Fruit fly (Drosophila melanogaster) whole organism, embryonic: ENCODE measurements around the gene pnr.
A peak's percentile ranks its signal among the peaks of the same experiment; 100 is the strongest.

Experiments used
- Blimp-1 ChIP-seq: fragments of 200-800 bp; sonication (Bioruptor generic); optimal IDR thresholded peaks from 3 replicates; lab custom pipeline; 2018; ENCODE audit warnings: missing biosample characterization, missing genetic modification characterization, mild to moderate bottlenecking, moderate library complexity, missing genetic modification reagents
- BtbVII ChIP-seq: fragments of 200-800 bp; sonication (Bioruptor generic); optimal IDR thresholded peaks from 3 replicates; lab custom pipeline; 2017; ENCODE audit warnings: missing biosample characterization, mild to moderate bottlenecking, missing genetic modification characterization
- CG11456 ChIP-seq: fragments of 200-800 bp; sonication (Bioruptor generic); IDR thresholded peaks from 3 replicates; pipeline ENCODE4 v1.3.6; 2022; ENCODE audit warnings: missing biosample characterization, missing genetic modification characterization
- CG12236 ChIP-seq: fragments of 200-800 bp; sonication (Bioruptor generic); optimal IDR thresholded peaks from 2 replicates; lab custom pipeline; 2016; ENCODE audit warnings: missing biosample characterization, missing genetic modification characterization
- CG17802 ChIP-seq: fragments of 200-800 bp; sonication (Bioruptor generic); optimal IDR thresholded peaks from 2 replicates; lab custom pipeline; 2018; ENCODE audit warnings: missing biosample characterization, mild to moderate bottlenecking, missing genetic modification characterization, moderate library complexity
- CG17829 ChIP-seq: fragments of 200-800 bp; optimal IDR thresholded peaks from 2 replicates; lab custom pipeline; 2019; ENCODE audit warnings: missing biosample characterization, mild to moderate bottlenecking, missing genetic modification characterization, moderate library complexity
- CG2199 ChIP-seq: fragments of 200-800 bp; sonication (Bioruptor generic); IDR thresholded peaks from 3 replicates; pipeline ENCODE4 v1.3.6; 2022; ENCODE audit warnings: missing biosample characterization, missing genetic modification characterization
- CG2202 ChIP-seq: fragments of 200-800 bp; sonication (Bioruptor generic); optimal IDR thresholded peaks from 2 replicates; lab custom pipeline; 2018; ENCODE audit warnings: missing biosample characterization, mild to moderate bottlenecking, missing genetic modification characterization
- CG2875 ChIP-seq: fragments of 200-800 bp; sonication (Bioruptor generic); optimal IDR thresholded peaks from 2 replicates; lab custom pipeline; 2017; ENCODE audit warnings: missing biosample characterization, mild to moderate bottlenecking, missing genetic modification characterization, missing genetic modification reagents
- CG31388 ChIP-seq: fragments of 200-800 bp; sonication (Bioruptor generic); optimal IDR thresholded peaks from 2 replicates; lab custom pipeline; 2016; ENCODE audit warnings: missing biosample characterization, missing genetic modification characterization
- CG32532 ChIP-seq: fragments of 200-800 bp; sonication (Bioruptor generic); IDR thresholded peaks from 2 replicates; pipeline ENCODE4 v1.3.6; 2022; ENCODE audit warnings: missing biosample characterization, missing genetic modification characterization
- CG34376 ChIP-seq: fragments of 200-800 bp; sonication (Bioruptor generic); optimal IDR thresholded peaks from 2 replicates; lab custom pipeline; 2018; ENCODE audit warnings: missing biosample characterization, mild to moderate bottlenecking, missing genetic modification characterization
- CG6254 ChIP-seq: fragments of 200-800 bp; sonication (Bioruptor generic); optimal IDR thresholded peaks from 3 replicates; lab custom pipeline; 2017; ENCODE audit warnings: mild to moderate bottlenecking, missing biosample characterization, missing genetic modification reagents, missing genetic modification characterization
- CG8089 ChIP-seq: fragments of 200-800 bp; sonication (Bioruptor generic); optimal IDR thresholded peaks from 3 replicates; lab custom pipeline; 2016; ENCODE audit warnings: missing biosample characterization, missing genetic modification characterization
- CG8281 ChIP-seq: fragments of 200-800 bp; sonication (Bioruptor generic); optimal IDR thresholded peaks from 2 replicates; lab custom pipeline; 2018; ENCODE audit warnings: missing biosample characterization, mild to moderate bottlenecking, missing genetic modification characterization, moderate library complexity
- CG9437 ChIP-seq: fragments of 200-800 bp; sonication (Bioruptor generic); optimal IDR thresholded peaks from 2 replicates; lab custom pipeline; 2018; ENCODE audit warnings: missing biosample characterization, mild to moderate bottlenecking, missing genetic modification characterization
- Ets65A ChIP-seq: fragments of 200-800 bp; sonication (Bioruptor generic); peaks from one replicate; lab custom pipeline; 2016; ENCODE audit warnings: missing biosample characterization, missing genetic modification characterization
- NFAT ChIP-seq: fragments of 200-800 bp; sonication (Bioruptor generic); IDR thresholded peaks from 2 replicates; pipeline ENCODE4 v1.3.6; 2022; ENCODE audit warnings: missing biosample characterization, missing genetic modification characterization
- Nf-YB ChIP-seq: fragments of 200-800 bp; sonication (Bioruptor generic); optimal IDR thresholded peaks from 3 replicates; lab custom pipeline; 2019; ENCODE audit warnings: missing biosample characterization, mild to moderate bottlenecking, missing genetic modification characterization, moderate library complexity
- Nf-YC ChIP-seq: fragments of 200-800 bp; optimal IDR thresholded peaks from 3 replicates; lab custom pipeline; 2019; ENCODE audit warnings: missing biosample characterization, mild to moderate bottlenecking, missing genetic modification characterization, moderate library complexity
- Pdp1 ChIP-seq, 2 experiments: fragments of 200-800 bp; sonication (Bioruptor generic); optimal IDR thresholded peaks; 3 replicates each; lab custom pipeline; 2016; ENCODE audit warnings: missing biosample characterization in 2 of 2, missing genetic modification characterization in 2 of 2, mild to moderate bottlenecking in 1 of 2, moderate library complexity in 1 of 2
- Poxn ChIP-seq: fragments of 200-800 bp; sonication (Bioruptor generic); IDR thresholded peaks from 2 replicates; pipeline ENCODE4 v1.3.6; 2022; ENCODE audit warnings: missing biosample characterization, missing genetic modification characterization
- Sox100B ChIP-seq: fragments of 200-800 bp; sonication (Bioruptor generic); optimal IDR thresholded peaks from 3 replicates; lab custom pipeline; 2018; ENCODE audit warnings: missing biosample characterization, mild to moderate bottlenecking, missing genetic modification characterization
- cwo ChIP-seq: fragments of 200-800 bp; sonication (Bioruptor generic); optimal IDR thresholded peaks from 3 replicates; lab custom pipeline; 2017; ENCODE audit warnings: missing biosample characterization, missing genetic modification characterization, mild to moderate bottlenecking, moderate library complexity, missing genetic modification reagents
- exex ChIP-seq: fragments of 200-800 bp; sonication (Bioruptor generic); optimal IDR thresholded peaks from 4 replicates; lab custom pipeline; 2018; ENCODE audit warnings: missing biosample characterization, mild to moderate bottlenecking, missing genetic modification characterization, moderate library complexity
- gfzf ChIP-seq: fragments of 200-800 bp; sonication (Bioruptor generic); optimal IDR thresholded peaks from 2 replicates; lab custom pipeline; 2016; ENCODE audit warnings: missing biosample characterization, mild to moderate bottlenecking, missing genetic modification characterization, moderate library complexity
- grn ChIP-seq: fragments of 200-800 bp; sonication (Bioruptor generic); optimal IDR thresholded peaks from 3 replicates; lab custom pipeline; 2017; ENCODE audit warnings: missing biosample characterization, missing genetic modification characterization
- mirr ChIP-seq: fragments of 200-800 bp; sonication (Bioruptor generic); optimal IDR thresholded peaks from 3 replicates; lab custom pipeline; 2018; ENCODE audit warnings: missing biosample characterization, mild to moderate bottlenecking, missing genetic modification characterization
- phol ChIP-seq: fragments of 200-800 bp; sonication (Bioruptor generic); optimal IDR thresholded peaks from 3 replicates; lab custom pipeline; 2018; ENCODE audit warnings: missing biosample characterization, mild to moderate bottlenecking, missing genetic modification characterization, moderate library complexity
- run ChIP-seq: fragments of 200-800 bp; sonication (Bioruptor generic); optimal IDR thresholded peaks from 3 replicates; lab custom pipeline; 2018; ENCODE audit warnings: missing biosample characterization, mild to moderate bottlenecking, missing genetic modification characterization
- scrt ChIP-seq: fragments of 200-800 bp; sonication (Bioruptor generic); optimal IDR thresholded peaks from 2 replicates; lab custom pipeline; 2018; ENCODE audit warnings: missing biosample characterization, mild to moderate bottlenecking, missing genetic modification characterization, moderate library complexity
- sd ChIP-seq: fragments of 200-800 bp; sonication (Bioruptor generic); optimal IDR thresholded peaks from 3 replicates; lab custom pipeline; 2018; ENCODE audit warnings: missing biosample characterization, mild to moderate bottlenecking, missing genetic modification characterization, moderate library complexity
- seq ChIP-seq: fragments of 200-800 bp; sonication (Bioruptor generic); IDR thresholded peaks from 2 replicates; pipeline ENCODE4 v1.3.6; 2022; ENCODE audit warnings: missing biosample characterization, missing genetic modification characterization
- sim ChIP-seq: fragments of 200-800 bp; sonication (Bioruptor generic); IDR thresholded peaks from 2 replicates; pipeline ENCODE4 v1.3.6; 2022; ENCODE audit warnings: missing biosample characterization, missing genetic modification characterization
- stc ChIP-seq: fragments of 200-800 bp; sonication (Bioruptor generic); IDR thresholded peaks from 2 replicates; pipeline ENCODE4 v1.3.6; 2022; ENCODE audit warnings: missing biosample characterization, missing genetic modification characterization
- sug ChIP-seq: fragments of 200-800 bp; optimal IDR thresholded peaks from 2 replicates; lab custom pipeline; 2019; ENCODE audit warnings: missing biosample characterization, mild to moderate bottlenecking, missing genetic modification characterization, moderate library complexity
- ttk ChIP-seq: fragments of 200-800 bp; sonication (Bioruptor generic); IDR thresholded peaks from 2 replicates; pipeline ENCODE4 v2.1.2; 2022; ENCODE audit warnings: missing biosample characterization, missing genetic modification characterization
- vnd ChIP-seq: fragments of 200-800 bp; sonication (Bioruptor generic); IDR thresholded peaks from 3 replicates; pipeline ENCODE4 v1.3.6; 2022; ENCODE audit warnings: missing biosample characterization, missing genetic modification characterization; ENCODE audit not compliant: partially characterized antibody

pnr gene

dm6 chr3R:16009030-16009429, 16.8 kb upstream of the pnr start, which contains the start of gene GATAe (continued):
- no peak for TF ChIP-seq gfzf
- TF ChIP-seq CG9437 (GFP tag; lab: Kevin White, UChicago) = peak; percentile 9
- 0 out of 3 replicates have a peak, but pooled peaks have one; percentile 24 for TF ChIP-seq vnd (GFP tag; lab: Robert Waterston, UW)
- TF ChIP-seq sim = 0 out of 2 replicates have a peak, but pooled peaks have one; percentile 40
- peak; percentile 87 for TF ChIP-seq grn
- peak; percentile 18 for TF ChIP-seq phol (tag; lab: Kevin White, UChicago)

DNA sequence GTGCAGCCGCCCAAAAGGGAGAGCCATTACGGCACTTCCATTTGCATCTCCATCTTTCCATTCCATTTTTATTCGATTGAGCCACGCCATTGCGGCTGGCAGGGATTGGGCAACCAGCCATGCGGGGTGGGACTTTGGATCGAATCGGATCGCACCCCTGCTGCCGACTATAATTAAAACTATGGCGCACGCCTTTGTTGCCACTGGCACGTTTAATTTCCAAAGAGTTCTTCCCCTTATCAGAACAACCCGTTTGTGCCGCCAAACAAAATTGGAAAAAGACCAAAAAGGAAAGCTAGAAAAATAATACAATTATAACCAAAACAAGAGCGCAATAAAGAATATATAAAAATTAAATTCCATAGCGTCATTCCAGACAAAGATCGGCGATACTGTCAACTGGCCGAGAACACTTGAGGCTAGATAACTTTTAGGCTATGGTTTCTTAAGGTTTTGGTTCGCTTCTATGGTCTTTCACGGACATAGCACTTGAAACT, 15.8 kb upstream of the pnr start:
- TF ChIP-seq NFAT (GFP tag; lab: Robert Waterston, UW) = no peak
- TF ChIP-seq Sox100B (GFP tag; lab: Kevin White, UChicago) = no peak
- TF ChIP-seq Pdp1 (GFP tag; optimal IDR thresholded peaks at IDR 0.05; lab: Kevin White, UChicago) = peak in 1 of 2 experiments; percentile 2
- TF ChIP-seq grn = peak; percentile 78
- TF ChIP-seq sug = peak; percentile 50
- no peak for TF ChIP-seq CG32532 (GFP tag; lab: Robert Waterston, UW)
- no peak for TF ChIP-seq CG31388 (GFP tag; lab: Kevin White, UChicago)
- no peak for TF ChIP-seq stc (GFP tag; lab: Robert Waterston, UW)
- no peak for TF ChIP-seq Blimp-1 (GFP tag; lab: Kevin White, UChicago)
- TF ChIP-seq CG2202 (tag; lab: Kevin White, UChicago) = no peak
- TF ChIP-seq run (tag; lab: Kevin White, UChicago) = no peak
- no peak for TF ChIP-seq CG8089 (GFP tag; lab: Kevin White, UChicago)
- TF ChIP-seq seq (GFP tag; lab: Robert Waterston, UW) = peak; percentile 25; the same call in 1 of the 2 replicates
- TF ChIP-seq BtbVII (GFP tag; lab: Kevin White, UChicago) = no peak
- TF ChIP-seq CG34376 = peak; percentile 45
- TF ChIP-seq CG2875 (GFP tag; lab: Kevin White, UChicago) = no peak
- TF ChIP-seq CG2199 (GFP tag; lab: Robert Waterston, UW) = 0 out of 3 replicates have a peak, but pooled peaks have one; percentile 53
- peak; percentile 46 for TF ChIP-seq cwo (GFP tag; lab: Kevin White, UChicago)
- no peak for TF ChIP-seq CG17829 (tag; lab: Kevin White, UChicago)
- peak; percentile 40 for TF ChIP-seq mirr
- no peak for TF ChIP-seq scrt
- no peak for TF ChIP-seq CG17802 (tag; lab: Kevin White, UChicago)
- TF ChIP-seq CG8281 (tag; lab: Kevin White, UChicago) = no peak
- TF ChIP-seq phol (tag; lab: Kevin White, UChicago) = peak; percentile 67
- peak; percentile 23; the same call in 1 of the 2 replicates for TF ChIP-seq ttk (GFP tag; lab: Robert Waterston, UW)
- peak; percentile 78 for TF ChIP-seq Ets65A
- TF ChIP-seq CG12236 (GFP tag; lab: Kevin White, UChicago) = no peak
- TF ChIP-seq Nf-YB (GFP tag; lab: Kevin White, UChicago) = peak; percentile 95
- no peak for TF ChIP-seq Poxn
- 0 out of 3 replicates have a peak, but pooled peaks have one; percentile 54 for TF ChIP-seq CG11456 (GFP tag; lab: Robert Waterston, UW)
- peak; percentile 68 for TF ChIP-seq exex
- TF ChIP-seq CG6254 (GFP tag; lab: Kevin White, UChicago) = no peak
- TF ChIP-seq sd (tag; lab: Kevin White, UChicago) = peak; percentile 65
- TF ChIP-seq Nf-YC (tag; lab: Kevin White, UChicago) = peak; percentile 89
- TF ChIP-seq, all 482 proteins: peak for 16
